Worm (Caenorhabditis elegans): Measurements from ENCODE around the gene str-20.

str-20 gene

ce11 chrV:773256-773655, 17.0 kb downstream of the str-20 start, which contains the start of gene sti-1:
sti-1 (plus strand) TSS chrV:773518.
- no peak for TF ChIP-seq dao-5 (tag; optimal IDR thresholded peaks at IDR 0.05)
- peak; percentile 79 for TF ChIP-seq W03F9.2 (tag; optimal IDR thresholded peaks at IDR 0.05)
- no peak for TF ChIP-seq him-1 (tag; optimal IDR thresholded peaks at IDR 0.05)

- TF ChIP-seq him-1 (tag; optimal IDR thresholded peaks at IDR 0.05) (no peak), W03F9.2 (tag; optimal IDR thresholded peaks at IDR 0.05) (no peak), dao-5 (tag; optimal IDR thresholded peaks at IDR 0.05) (no peak)
Measured at ce11 chrV:774341-774740, 18.1 kb downstream of the str-20 start.

ce11 chrV:774875-775359, 18.6 kb downstream of the str-20 start, which contains the start of gene srbc-58:
srbc-58 (plus strand) TSS chrV:774995.
- no peak for TF ChIP-seq W03F9.2 (tag; optimal IDR thresholded peaks at IDR 0.05)
- no peak for TF ChIP-seq him-1 (tag; optimal IDR thresholded peaks at IDR 0.05)
- no peak for TF ChIP-seq dao-5 (tag; optimal IDR thresholded peaks at IDR 0.05)

ce11 chrV:777285-777684, 21.0 kb downstream of the str-20 start, which contains the start of gene R09E12.9:
R09E12.9 (plus strand) TSS chrV:777600.
- no peak for TF ChIP-seq dao-5 (tag; optimal IDR thresholded peaks at IDR 0.05)
- no peak for TF ChIP-seq W03F9.2 (tag; optimal IDR thresholded peaks at IDR 0.05)
- no peak for TF ChIP-seq him-1 (tag; optimal IDR thresholded peaks at IDR 0.05)

ce11 chrV:778339-778738, 22.1 kb downstream of the str-20 start, which contains the start of gene srbc-59:
srbc-59 (plus strand) TSS chrV:778639.
- TF ChIP-seq dao-5 (tag; optimal IDR thresholded peaks at IDR 0.05) (no peak), him-1 (tag; optimal IDR thresholded peaks at IDR 0.05) (no peak), W03F9.2 (tag; optimal IDR thresholded peaks at IDR 0.05) (no peak)

DNA sequence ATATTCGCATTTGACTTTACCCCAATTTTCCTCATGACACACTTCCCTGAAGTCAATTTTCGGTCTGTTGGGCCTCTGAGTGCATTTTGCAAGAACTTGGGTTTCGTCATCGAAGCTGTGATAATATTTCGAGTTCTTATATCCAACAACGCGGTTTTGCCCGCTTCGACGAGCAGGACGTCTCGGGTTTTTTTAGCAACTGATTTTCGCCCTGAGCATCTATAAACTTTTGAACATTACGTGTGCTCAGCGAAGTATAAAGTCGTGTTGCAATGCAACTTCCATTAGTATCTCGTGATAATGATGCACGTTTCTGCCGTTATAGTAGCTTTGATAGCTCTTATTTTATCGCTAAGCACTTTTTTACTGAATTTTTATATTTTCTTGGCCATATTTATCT, 23.7 kb downstream of the str-20 start, which contains the start of gene srbc-60:
Gene srbc-60 (plus strand): TSS at position 301 of the 400 bp plus-strand sequence.
- no peak for TF ChIP-seq dao-5 (tag; optimal IDR thresholded peaks at IDR 0.05)
- no peak for TF ChIP-seq him-1 (tag; optimal IDR thresholded peaks at IDR 0.05)
- no peak for TF ChIP-seq W03F9.2 (tag; optimal IDR thresholded peaks at IDR 0.05)

DNA sequence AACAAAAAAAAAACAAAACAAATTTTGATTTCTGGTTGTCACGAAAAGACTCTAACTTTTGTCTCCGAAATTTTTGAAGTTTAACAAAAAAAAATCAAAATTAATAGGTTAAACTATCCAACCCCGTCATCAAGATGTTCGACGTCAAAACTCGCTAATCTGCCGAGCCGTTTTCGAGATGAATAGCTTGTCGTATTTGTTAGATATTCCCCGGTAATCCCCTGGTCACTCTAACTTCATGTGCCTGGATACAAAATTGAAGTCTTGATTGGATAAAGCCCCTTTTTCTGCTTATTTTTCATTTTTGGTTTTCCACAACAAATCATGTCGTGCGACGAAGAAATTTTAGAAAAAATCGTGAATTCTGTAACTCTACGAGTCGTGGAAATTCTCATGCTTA, 26.2 kb downstream of the str-20 start, which contains the start of gene srab-16:
Gene srab-16 (plus strand): TSS at position 301 of the 400 bp plus-strand sequence.
- no peak for TF ChIP-seq W03F9.2 (tag; optimal IDR thresholded peaks at IDR 0.05)
- TF ChIP-seq dao-5 (tag; optimal IDR thresholded peaks at IDR 0.05) = no peak
- no peak for TF ChIP-seq him-1 (tag; optimal IDR thresholded peaks at IDR 0.05)

- TF ChIP-seq dao-5 (tag; optimal IDR thresholded peaks at IDR 0.05) (no peak), him-1 (tag; optimal IDR thresholded peaks at IDR 0.05) (no peak), W03F9.2 (tag; optimal IDR thresholded peaks at IDR 0.05) (no peak)
Measured at ce11 chrV:794092-794491, 37.8 kb downstream of the str-20 start.

- TF ChIP-seq W03F9.2 (tag; optimal IDR thresholded peaks at IDR 0.05) = no peak
- no peak for TF ChIP-seq him-1 (tag; optimal IDR thresholded peaks at IDR 0.05)
- no peak for TF ChIP-seq dao-5 (tag; optimal IDR thresholded peaks at IDR 0.05)
Measured at ce11 chrV:797241-797640, 41.0 kb downstream of the str-20 start.

- TF ChIP-seq dao-5 (tag; optimal IDR thresholded peaks at IDR 0.05) (no peak), W03F9.2 (tag; optimal IDR thresholded peaks at IDR 0.05) (no peak), him-1 (tag; optimal IDR thresholded peaks at IDR 0.05) (no peak)
Measured at ce11 chrV:800271-800670, 44.0 kb downstream of the str-20 start.

- no peak for TF ChIP-seq him-1 (tag; optimal IDR thresholded peaks at IDR 0.05)
- no peak for TF ChIP-seq W03F9.2 (tag; optimal IDR thresholded peaks at IDR 0.05)
- no peak for TF ChIP-seq dao-5 (tag; optimal IDR thresholded peaks at IDR 0.05)
Measured at ce11 chrV:801555-802060, 45.3 kb downstream of the str-20 start.

DNA sequence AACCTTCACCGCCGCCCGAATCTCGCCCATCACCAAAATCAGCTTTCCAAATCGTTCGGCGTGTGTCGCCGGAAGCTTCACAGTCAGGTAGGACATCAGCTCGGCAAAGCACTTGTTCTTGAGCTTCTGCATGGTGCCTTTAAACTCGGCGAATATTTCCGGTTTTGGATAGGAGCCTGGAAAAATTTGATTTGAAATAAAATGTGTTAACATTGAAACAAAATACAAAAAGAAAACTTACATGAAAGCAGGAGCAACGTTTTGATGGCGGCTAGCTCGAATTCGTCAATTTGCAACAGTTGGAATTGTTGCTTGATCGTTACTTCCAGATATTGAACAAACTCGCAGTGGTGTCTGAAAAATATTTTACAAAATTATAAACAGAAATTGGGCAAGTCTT, 46.5 kb downstream of the str-20 start:
- no peak for TF ChIP-seq W03F9.2 (tag; optimal IDR thresholded peaks at IDR 0.05)
- TF ChIP-seq him-1 (tag; optimal IDR thresholded peaks at IDR 0.05) = no peak
- no peak for TF ChIP-seq dao-5 (tag; optimal IDR thresholded peaks at IDR 0.05)

DNA sequence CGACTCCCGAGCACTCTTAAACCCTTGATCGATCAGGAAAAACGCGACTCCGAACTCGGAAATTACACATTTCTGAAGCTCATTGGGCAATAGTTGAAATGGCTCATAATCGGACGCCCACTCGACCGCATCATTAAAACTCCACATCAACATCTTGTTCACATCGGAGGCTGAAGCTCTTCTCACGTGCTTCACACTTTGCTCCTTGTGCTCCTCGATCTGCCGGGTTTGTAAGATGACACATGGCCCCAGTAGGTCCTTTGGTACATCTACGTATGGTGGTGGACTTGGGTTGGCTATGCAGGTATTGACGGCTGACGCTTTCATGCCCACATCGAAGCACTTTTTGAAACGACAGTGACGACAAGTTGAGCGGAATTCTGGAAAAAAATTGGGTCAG, 47.2 kb downstream of the str-20 start:
- TF ChIP-seq him-1 (tag; optimal IDR thresholded peaks at IDR 0.05) (no peak), dao-5 (tag; optimal IDR thresholded peaks at IDR 0.05) (no peak), W03F9.2 (tag; optimal IDR thresholded peaks at IDR 0.05) (no peak)

- TF ChIP-seq him-1 (tag; optimal IDR thresholded peaks at IDR 0.05) (no peak), W03F9.2 (tag; optimal IDR thresholded peaks at IDR 0.05) (no peak), dao-5 (tag; optimal IDR thresholded peaks at IDR 0.05) (no peak)
Measured at ce11 chrV:804485-804884, 48.2 kb downstream of the str-20 start, which contains the start of gene nhr-270. nhr-270 (minus strand) TSS chrV:804741.

Data from whole organism, L4/young adult.